Worm (Caenorhabditis elegans) whole organism, L2 larva: ENCODE measurements around the gene T19B10.5.

Experiments
- R02D3.7 ChIP-seq: fragments of 150-350 bp; optimal IDR thresholded peaks from 2 replicates; lab custom pipeline; 2014; ENCODE audit warnings: missing biosample characterization, missing genetic modification characterization
- aly-2 ChIP-seq: fragments of 150-350 bp; optimal IDR thresholded peaks from 2 replicates; lab custom pipeline; 2014; ENCODE audit warnings: missing biosample characterization, missing genetic modification characterization
- ceh-82 ChIP-seq: fragments of 150-350 bp; optimal IDR thresholded peaks from 2 replicates; lab custom pipeline; 2014; ENCODE audit warnings: missing biosample characterization, missing genetic modification characterization
- dmd-4 ChIP-seq: sonication (generic microtip); optimal IDR thresholded peaks from 2 replicates; lab custom pipeline; 2017; ENCODE audit warnings: missing biosample characterization, missing genetic modification characterization
- nhr-11 ChIP-seq: fragments of 150-350 bp; optimal IDR thresholded peaks from 2 replicates; lab custom pipeline; 2014; ENCODE audit warnings: missing biosample characterization, missing genetic modification characterization
- nhr-77 ChIP-seq: fragments of 150-350 bp; optimal IDR thresholded peaks from 2 replicates; lab custom pipeline; 2014; ENCODE audit warnings: missing biosample characterization, missing genetic modification characterization
- unc-62 ChIP-seq: fragments of 150-350 bp; optimal IDR thresholded peaks from 2 replicates; lab custom pipeline; 2014; ENCODE audit warnings: missing biosample characterization, missing genetic modification reagents, missing genetic modification characterization
- ztf-11 ChIP-seq: sonication (generic microtip); optimal IDR thresholded peaks from 2 replicates; lab custom pipeline; 2017; ENCODE audit warnings: missing biosample characterization, missing genetic modification characterization
- ztf-4 ChIP-seq: fragments of 150-350 bp; optimal IDR thresholded peaks from 2 replicates; lab custom pipeline; 2014; ENCODE audit warnings: missing biosample characterization, missing genetic modification characterization

- no peak for TF ChIP-seq unc-62 (GFP tag; lab: Kevin White, UChicago)
- no peak for TF ChIP-seq ztf-11
- no peak for TF ChIP-seq R02D3.7
- TF ChIP-seq dmd-4, result no peak
- TF ChIP-seq ceh-82, result no peak
- TF ChIP-seq ztf-4 (tag; lab: Kevin White, UChicago), result no peak
- no peak for TF ChIP-seq nhr-77 (tag; lab: Kevin White, UChicago)
- TF ChIP-seq aly-2 (tag; lab: Kevin White, UChicago), result no peak
- TF ChIP-seq nhr-11 (tag; lab: Kevin White, UChicago), result no peak
Observed at ce11 chrV:11223698-11224097, 10.8 kb upstream of the T19B10.5 start.
